Worm (Caenorhabditis elegans) whole organism, early embryonic: ENCODE results near the gene nhr-136.

Experiments used
- B0310.2 ChIP-seq: sonication (generic microtip); optimal IDR thresholded peaks from 2 replicates; lab custom pipeline; 2016; ENCODE audit warnings: mild to moderate bottlenecking, missing genetic modification characterization, missing compliant biosample characterization
- F13C5.2 ChIP-seq: sonication (generic microtip); optimal IDR thresholded peaks from 2 replicates; lab custom pipeline; 2017; ENCODE audit warnings: mild to moderate bottlenecking, missing genetic modification characterization, inconsistent platforms, missing compliant biosample characterization
- aly-1 ChIP-seq: sonication (generic microtip); optimal IDR thresholded peaks from 2 replicates; lab custom pipeline; 2016; ENCODE audit warnings: missing genetic modification characterization, missing compliant biosample characterization
- ama-1 ChIP-seq: fragments of 150-350 bp; optimal IDR thresholded peaks from 2 replicates; lab custom pipeline; 2014
- ets-7 ChIP-seq: sonication (generic microtip); optimal IDR thresholded peaks from 2 replicates; lab custom pipeline; 2016; ENCODE audit warnings: missing genotype, missing genetic modification characterization, missing compliant biosample characterization
- flt-1 ChIP-seq: fragments of 200-800 bp; sonication (Bioruptor generic); IDR thresholded peaks from 2 replicates; pipeline ENCODE4 v1.3.6; 2022; ENCODE audit warnings: missing genetic modification characterization, missing compliant biosample characterization
- hmbx-1 ChIP-seq: sonication (generic microtip); optimal IDR thresholded peaks from 2 replicates; lab custom pipeline; 2016; ENCODE audit warnings: mild to moderate bottlenecking, missing genetic modification characterization, missing compliant biosample characterization
- hmg-4 ChIP-seq: fragments of 200-800 bp; sonication (Bioruptor generic); optimal IDR thresholded peaks from 2 replicates; lab custom pipeline; 2018; ENCODE audit warnings: mild to moderate bottlenecking, missing genetic modification characterization, missing compliant biosample characterization
- scrt-1 ChIP-seq: fragments of 200-800 bp; sonication (Bioruptor generic); IDR thresholded peaks from 2 replicates; pipeline ENCODE4 v1.3.6; 2022; ENCODE audit warnings: missing genetic modification characterization, missing compliant biosample characterization
- tbx-37 ChIP-seq: fragments of 200-800 bp; sonication (Bioruptor generic); conservative IDR thresholded peaks from 2 replicates; pipeline ENCODE4 v1.3.6; 2022; ENCODE audit warnings: missing genetic modification reagents, missing genetic modification characterization, missing compliant biosample characterization

DNA sequence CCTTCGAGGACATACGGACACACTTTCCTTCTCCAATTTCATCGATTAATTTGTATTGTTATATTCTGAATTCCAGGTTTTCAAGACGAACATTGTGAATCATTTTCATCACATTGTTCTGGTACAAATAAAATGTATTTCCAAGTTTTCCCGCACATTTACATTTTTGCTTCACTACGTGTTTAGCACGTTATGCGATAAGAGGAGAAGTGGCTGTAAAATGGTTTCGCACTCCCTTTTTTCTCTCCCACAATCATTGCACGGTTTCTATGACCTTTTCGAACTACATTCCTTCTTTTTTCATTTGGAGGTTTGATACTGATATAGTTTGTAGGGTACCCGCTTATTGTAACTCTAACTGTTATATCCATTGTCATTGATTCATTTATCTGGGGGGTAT is 6.8 kb downstream of the nhr-136 start:
- TF ChIP-seq hmg-4, result no peak
- TF ChIP-seq scrt-1 (GFP tag; lab: Robert Waterston, UW), result no peak
- no peak for TF ChIP-seq flt-1 (GFP tag; lab: Robert Waterston, UW)
- TF ChIP-seq aly-1, result no peak
- TF ChIP-seq F13C5.2 (tag; lab: Kevin White, UChicago), result no peak
- TF ChIP-seq B0310.2 (tag; lab: Kevin White, UChicago), result no peak
- TF ChIP-seq ama-1 (lab: Kevin White, UChicago), result no peak
- TF ChIP-seq tbx-37 (GFP tag; lab: Robert Waterston, UW), result no peak
- no peak for TF ChIP-seq hmbx-1 (tag; lab: Kevin White, UChicago)
- TF ChIP-seq ets-7 (tag; lab: Kevin White, UChicago), result no peak
